Worm (Caenorhabditis elegans): ENCODE results near the gene B0280.2.

- no peak for TF ChIP-seq madf-8 (GFP tag; conservative IDR thresholded peaks at IDR 0.05)
- no peak for TF ChIP-seq somi-1 (GFP tag; optimal IDR thresholded peaks at IDR 0.05)
- TF ChIP-seq lin-54 (GFP tag; optimal IDR thresholded peaks at IDR 0.05), result no peak
- TF ChIP-seq snpc-4 (GFP tag; optimal IDR thresholded peaks at IDR 0.05), result no peak
- no peak for TF ChIP-seq snpc-4 (tag; optimal IDR thresholded peaks at IDR 0.05)
- TF ChIP-seq sea-2 (GFP tag; IDR thresholded peaks at IDR 0.05), result no peak
- TF ChIP-seq ztf-18 (tag; optimal IDR thresholded peaks at IDR 0.05), result no peak
- no peak for TF ChIP-seq ama-1 (optimal IDR thresholded peaks at IDR 0.05)
- no peak for TF ChIP-seq ama-1 (GFP tag; optimal IDR thresholded peaks at IDR 0.05)
These were observed 21.9 kb downstream of the B0280.2 start for ce11 chrIII:7146341-7146740.

Data from whole organism, young adult.